Worm (Caenorhabditis elegans) whole organism, mixed stage, embryonic: ENCODE results near the gene cnc-5.

Experiments
- bed-3 ChIP-seq: fragments of 200-800 bp; sonication (Bioruptor generic); optimal IDR thresholded peaks from 3 replicates; lab custom pipeline; 2018; ENCODE audit warnings: mild to moderate bottlenecking, missing genetic modification characterization, moderate library complexity, missing compliant biosample characterization
- ceh-43 ChIP-seq: fragments of 200-800 bp; sonication (Bioruptor generic); optimal IDR thresholded peaks from 2 replicates; lab custom pipeline; 2018; ENCODE audit warnings: mild to moderate bottlenecking, missing genetic modification characterization, moderate library complexity, missing compliant biosample characterization
- elt-1 ChIP-seq: sonication (generic microtip); optimal IDR thresholded peaks from 2 replicates; lab custom pipeline; 2017; ENCODE audit warnings: missing genetic modification characterization, mild to moderate bottlenecking, missing compliant biosample characterization, antibody characterized with exemption, moderate library complexity, borderline replicate concordance; ENCODE audit not compliant: insufficient read depth
- lin-13 ChIP-seq: fragments of 150-350 bp; optimal IDR thresholded peaks from 2 replicates; lab custom pipeline; 2014; ENCODE audit warnings: missing biosample characterization, missing genetic modification characterization
- nhr-28 ChIP-seq: fragments of 150-350 bp; optimal IDR thresholded peaks from 2 replicates; lab custom pipeline; 2014; ENCODE audit warnings: missing biosample characterization, missing genetic modification characterization
- pha-4 ChIP-seq: fragments of 150-350 bp; optimal IDR thresholded peaks from 2 replicates; lab custom pipeline; 2018; ENCODE audit warnings: missing biosample characterization, missing genetic modification reagents, missing genetic modification characterization
- sptf-1 ChIP-seq: sonication (generic microtip); optimal IDR thresholded peaks from 2 replicates; lab custom pipeline; 2017; ENCODE audit warnings: mild to moderate bottlenecking, missing genetic modification characterization, moderate library complexity, missing compliant biosample characterization
- unc-62 ChIP-seq: fragments of 150-350 bp; optimal IDR thresholded peaks from 2 replicates; lab custom pipeline; 2014; ENCODE audit warnings: missing biosample characterization, missing genetic modification reagents, missing genetic modification characterization
- ztf-11 ChIP-seq: fragments of 150-350 bp; optimal IDR thresholded peaks from 2 replicates; lab custom pipeline; 2014; ENCODE audit warnings: missing biosample characterization, missing genetic modification characterization

DNA sequence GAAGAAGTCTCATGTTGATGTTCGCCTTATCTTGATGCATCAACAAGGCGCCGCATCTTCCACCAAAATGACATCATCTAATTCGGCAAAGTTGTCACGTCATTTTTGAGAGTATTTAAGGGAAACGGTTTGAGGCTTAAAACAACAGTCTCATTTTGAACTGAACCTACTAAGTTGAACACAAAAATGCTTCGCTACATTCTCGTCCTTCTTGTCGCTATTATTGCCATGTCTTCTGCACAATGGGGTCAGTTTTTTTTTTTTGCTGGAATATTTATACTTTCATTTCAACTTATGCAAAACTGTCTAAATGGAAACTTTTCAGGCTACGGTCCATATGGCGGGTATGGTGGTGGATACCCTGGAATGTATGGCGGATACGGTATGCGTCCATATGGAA is 1.9 kb downstream of the cnc-5 start, which contains the start of gene cnc-4:
- TF ChIP-seq unc-62 (no peak), elt-1 (no peak), ztf-11 (no peak), ceh-43 (GFP tag; lab: Kevin White, UChicago) (no peak), sptf-1 (no peak), bed-3 (no peak), pha-4 (tag; lab: Kevin White, UChicago) (no peak), lin-13 (no peak), nhr-28 (tag; lab: Kevin White, UChicago) (no peak)
